Fruit fly (Drosophila melanogaster): Measurements from ENCODE around the gene CG34241.
A peak's percentile ranks its signal among the peaks of the same experiment; 100 is the strongest.

Gene CG34241

DNA sequence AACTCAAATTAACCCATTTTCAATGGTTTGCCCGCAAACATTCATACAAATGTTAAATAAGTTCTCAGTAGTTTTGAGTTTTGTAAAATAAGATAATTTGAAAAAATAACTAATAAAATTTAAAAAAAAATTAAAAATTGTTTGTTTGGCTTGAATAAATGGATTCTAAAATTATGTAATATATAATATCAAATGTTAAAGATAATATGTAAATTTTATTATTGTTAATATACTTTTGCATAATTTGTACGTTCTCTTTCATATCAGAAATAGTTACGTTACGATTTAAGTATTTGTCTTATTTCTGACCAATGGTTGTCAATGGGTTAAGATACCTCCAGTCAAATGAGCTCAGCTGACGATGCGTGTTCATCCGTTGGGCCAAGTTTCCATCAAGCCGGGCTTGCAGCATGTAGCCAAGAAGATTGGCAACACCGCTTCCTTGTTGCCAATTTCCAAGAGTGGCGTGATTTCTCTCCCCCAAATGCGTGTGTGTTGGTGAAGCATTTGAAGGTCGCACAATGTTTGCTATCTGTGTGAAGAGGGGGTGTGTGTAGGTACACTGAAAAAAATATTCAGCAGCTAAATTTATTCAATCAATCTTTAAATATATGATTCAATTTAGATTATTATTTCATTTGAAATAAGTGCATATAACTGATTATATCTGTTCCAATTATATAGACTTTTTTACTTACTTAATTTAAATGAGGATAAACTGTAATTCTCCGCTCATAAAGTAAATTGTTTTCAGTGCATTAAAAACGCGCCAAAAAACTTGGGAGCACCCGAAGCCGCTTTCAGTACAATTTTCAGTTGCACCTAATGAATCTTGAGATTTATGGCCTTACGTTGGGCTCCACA, 30.7 kb upstream of the CG34241 start (continued):
- TF ChIP-seq CG17829 (tag; optimal IDR thresholded peaks at IDR 0.05) (peak; percentile 23), CG12071 (GFP tag; optimal IDR thresholded peaks at IDR 0.05) (no peak), CG2116 (GFP tag; optimal IDR thresholded peaks at IDR 0.05) (no peak), CG2889 (GFP tag; IDR thresholded peaks at IDR 0.05) (no peak), lab (GFP tag; optimal IDR thresholded peaks at IDR 0.05) (peak; percentile 31), Blimp-1 (GFP tag; optimal IDR thresholded peaks at IDR 0.05) (peak; percentile 25), cad (GFP tag; optimal IDR thresholded peaks at IDR 0.05) (no peak), jing (GFP tag; optimal IDR thresholded peaks at IDR 0.05) (no peak), CG3838 (GFP tag; optimal IDR thresholded peaks at IDR 0.05) (no peak), Ptx1 (GFP tag; IDR thresholded peaks at IDR 0.05) (peak; percentile 29; the same call in 1 of the 2 replicates), sisA (GFP tag; IDR thresholded peaks at IDR 0.05) (no peak), ci (GFP tag; IDR thresholded peaks at IDR 0.05) (no peak), cg (GFP tag; optimal IDR thresholded peaks at IDR 0.05) (no peak), CG12236 (GFP tag; optimal IDR thresholded peaks at IDR 0.05) (no peak), fu2 (GFP tag; optimal IDR thresholded peaks at IDR 0.05) (no peak), repo (GFP tag; optimal IDR thresholded peaks at IDR 0.05) (no peak), Hmx (GFP tag; optimal IDR thresholded peaks at IDR 0.05) (no peak), CG10274 (GFP tag; optimal IDR thresholded peaks at IDR 0.05) (no peak), CG12391 (tag; optimal IDR thresholded peaks at IDR 0.05) (peak; percentile 34), CG31441 (GFP tag; IDR thresholded peaks at IDR 0.05) (peak; percentile 47; the same call in 1 of the 2 replicates), HLH4C (GFP tag; IDR thresholded peaks at IDR 0.05; ENCODE audit: partially characterized antibody) (no peak), CG4707 (GFP tag; optimal IDR thresholded peaks at IDR 0.05) (no peak), sens-2 (GFP tag; IDR thresholded peaks at IDR 0.05) (no peak), pan (optimal IDR thresholded peaks at IDR 0.05) (no peak), pan (GFP tag; optimal IDR thresholded peaks at IDR 0.05 in 1 of 2, IDR thresholded peaks at IDR 0.05 in 1 of 2) (peak in 1 of 2 experiments; percentile 24), CG7556 (GFP tag; optimal IDR thresholded peaks at IDR 0.05) (no peak), CG14965 (GFP tag; optimal IDR thresholded peaks at IDR 0.05; ENCODE audit: borderline replicate concordance) (no peak), CG15514 (GFP tag; optimal IDR thresholded peaks at IDR 0.05) (no peak), CG17359 (tag; optimal IDR thresholded peaks at IDR 0.05) (peak; percentile 27), CG8359 (GFP tag; optimal IDR thresholded peaks at IDR 0.05; ENCODE audit: borderline replicate concordance) (no peak), Chrac-16 (GFP tag; optimal IDR thresholded peaks at IDR 0.05) (no peak), NFAT (GFP tag; IDR thresholded peaks at IDR 0.05) (no peak), CG2129 (GFP tag; IDR thresholded peaks at IDR 0.05; ENCODE audit: partially characterized antibody) (no peak), CG8281 (tag; optimal IDR thresholded peaks at IDR 0.05) (no peak), CG14860 (GFP tag; IDR thresholded peaks at IDR 0.05; ENCODE audit: partially characterized antibody) (no peak), CG10979 (tag; optimal IDR thresholded peaks at IDR 0.05) (peak; percentile 45), ham (GFP tag; IDR thresholded peaks at IDR 0.05) (no peak), CG9797 (GFP tag; optimal IDR thresholded peaks at IDR 0.05) (no peak), CG4328 (GFP tag; optimal IDR thresholded peaks at IDR 0.05) (no peak), lov (optimal IDR thresholded peaks at IDR 0.05) (no peak), lov (GFP tag; IDR thresholded peaks at IDR 0.05) (no peak), peb (GFP tag; IDR thresholded peaks at IDR 0.05) (no peak), inv (GFP tag; IDR thresholded peaks at IDR 0.05; ENCODE audit: partially characterized antibody) (no peak), sob (GFP tag; IDR thresholded peaks at IDR 0.05) (peak; percentile 49; the same call in 1 of the 2 replicates), CG2875 (GFP tag; optimal IDR thresholded peaks at IDR 0.05) (no peak), oc (tag; optimal IDR thresholded peaks at IDR 0.05) (no peak), CG1529 (GFP tag; optimal IDR thresholded peaks at IDR 0.05) (peak; percentile 9), ttk (GFP tag; IDR thresholded peaks at IDR 0.05) (0 out of 2 replicates have a peak, but pooled peaks have one; percentile 44), twi (tag; optimal IDR thresholded peaks at IDR 0.05) (no peak)
